Fruit fly (Drosophila melanogaster): ENCODE data around the gene CG32944.

dm6 chr3R:4362010-4362409 is 57.4 kb downstream of the CG32944 start:
- no peak for TF ChIP-seq toe (GFP tag; optimal IDR thresholded peaks at IDR 0.05)
- TF ChIP-seq CG7045 (GFP tag; optimal IDR thresholded peaks at IDR 0.05) = no peak
- no peak for TF ChIP-seq Hr96 (GFP tag; optimal IDR thresholded peaks at IDR 0.05)
- TF ChIP-seq kay (GFP tag; ENCODE audit: borderline replicate concordance) = no peak
- TF ChIP-seq Mnt (GFP tag; optimal IDR thresholded peaks at IDR 0.05) = no peak
- no peak for TF ChIP-seq tj (GFP tag; optimal IDR thresholded peaks at IDR 0.05)
- TF ChIP-seq CG7101 (tag; optimal IDR thresholded peaks at IDR 0.05) = no peak
- TF ChIP-seq bab1 (GFP tag; optimal IDR thresholded peaks at IDR 0.05) = no peak

Measured in whole organism, adult.